Fruit fly (Drosophila melanogaster) whole organism, prepupa: ENCODE data around the gene CG32532.
A peak's percentile ranks its signal among the peaks of the same experiment; 100 is the strongest.

Experiments used
- Blimp-1 ChIP-seq: fragments of 200-800 bp; sonication (Bioruptor generic); optimal IDR thresholded peaks from 3 replicates; lab custom pipeline; 2017; ENCODE audit warnings: missing biosample characterization, missing genetic modification characterization, mild to moderate bottlenecking, moderate library complexity, missing genetic modification reagents
- CG10669 ChIP-seq: fragments of 200-800 bp; sonication (Bioruptor generic); optimal IDR thresholded peaks from 3 replicates; lab custom pipeline; 2018; ENCODE audit warnings: missing biosample characterization, mild to moderate bottlenecking, missing genetic modification characterization, moderate library complexity
- CG11294 ChIP-seq: fragments of 200-800 bp; sonication (Bioruptor generic); IDR thresholded peaks from 2 replicates; pipeline ENCODE4 v1.3.6; 2022; ENCODE audit warnings: missing biosample characterization, missing genetic modification characterization
- CG11902 ChIP-seq: fragments of 200-800 bp; sonication (Bioruptor generic); optimal IDR thresholded peaks from 3 replicates; lab custom pipeline; 2016; ENCODE audit warnings: missing biosample characterization, missing genetic modification characterization
- CG15336 ChIP-seq: fragments of 200-800 bp; sonication (Bioruptor generic); IDR thresholded peaks from 2 replicates; pipeline ENCODE4 v1.3.6; 2022; ENCODE audit warnings: missing biosample characterization, missing genetic modification characterization
- CG3032 ChIP-seq: fragments of 200-800 bp; optimal IDR thresholded peaks from 2 replicates; lab custom pipeline; 2019; ENCODE audit warnings: missing biosample characterization, mild to moderate bottlenecking, missing genetic modification characterization, moderate library complexity
- CG6276 ChIP-seq: fragments of 200-800 bp; sonication (Bioruptor generic); optimal IDR thresholded peaks from 2 replicates; lab custom pipeline; 2017; ENCODE audit warnings: missing biosample characterization, mild to moderate bottlenecking, missing genetic modification characterization
- CG6792 ChIP-seq: fragments of 200-800 bp; sonication (Bioruptor generic); optimal IDR thresholded peaks from 3 replicates; lab custom pipeline; 2016; ENCODE audit warnings: missing biosample characterization, missing genetic modification characterization
- CG6854 ChIP-seq: fragments of 200-800 bp; sonication (Bioruptor generic); optimal IDR thresholded peaks from 2 replicates; lab custom pipeline; 2017; ENCODE audit warnings: missing biosample characterization, mild to moderate bottlenecking, missing genetic modification characterization
- CG8119 ChIP-seq: fragments of 200-800 bp; sonication (Bioruptor generic); IDR thresholded peaks from 3 replicates; pipeline ENCODE4 v1.3.6; 2022; ENCODE audit warnings: missing biosample characterization, missing genetic modification characterization
- CG8319 ChIP-seq: fragments of 200-800 bp; sonication (Bioruptor generic); optimal IDR thresholded peaks from 3 replicates; lab custom pipeline; 2016; ENCODE audit warnings: missing biosample characterization, missing genetic modification characterization
- Hr38 ChIP-seq: sonication (Bioruptor generic); optimal IDR thresholded peaks from 2 replicates; lab custom pipeline; 2016; ENCODE audit warnings: missing biosample characterization, missing genetic modification characterization
- Hr39 ChIP-seq: fragments of 200-800 bp; sonication (Bioruptor generic); optimal IDR thresholded peaks from 2 replicates; lab custom pipeline; 2016; ENCODE audit warnings: missing biosample characterization, missing genetic modification characterization
- OdsH ChIP-seq: fragments of 200-800 bp; sonication (Bioruptor generic); optimal IDR thresholded peaks from 3 replicates; lab custom pipeline; 2016; ENCODE audit warnings: missing biosample characterization, missing genetic modification characterization
- Smox ChIP-seq: fragments of 200-800 bp; sonication (Bioruptor generic); optimal IDR thresholded peaks from 3 replicates; lab custom pipeline; 2016; ENCODE audit warnings: missing biosample characterization, missing genetic modification characterization
- acj6 ChIP-seq: fragments of 200-800 bp; sonication (Bioruptor generic); optimal IDR thresholded peaks from 3 replicates; lab custom pipeline; 2016; ENCODE audit warnings: missing biosample characterization, missing genetic modification characterization
- cyc ChIP-seq: fragments of 200-800 bp; sonication (Bioruptor generic); optimal IDR thresholded peaks from 3 replicates; lab custom pipeline; 2016; ENCODE audit warnings: missing biosample characterization, missing genetic modification characterization
- dsx ChIP-seq: fragments of 200-800 bp; optimal IDR thresholded peaks from 3 replicates; lab custom pipeline; 2019; ENCODE audit warnings: missing biosample characterization, mild to moderate bottlenecking, missing genetic modification characterization, moderate library complexity; ENCODE audit not compliant: poor library complexity, severe bottlenecking
- eg ChIP-seq: fragments of 200-800 bp; sonication (Bioruptor generic); IDR thresholded peaks from 3 replicates; pipeline ENCODE4 v1.3.6; 2022; ENCODE audit warnings: missing biosample characterization, missing genetic modification characterization
- fd59A ChIP-seq: fragments of 200-800 bp; sonication (Bioruptor generic); optimal IDR thresholded peaks from 2 replicates; lab custom pipeline; 2017; ENCODE audit warnings: missing biosample characterization, mild to moderate bottlenecking, missing genetic modification characterization, missing genetic modification reagents
- fkh ChIP-seq: fragments of 200-800 bp; sonication (Bioruptor generic); optimal IDR thresholded peaks from 3 replicates; lab custom pipeline; 2017; ENCODE audit warnings: missing biosample characterization, mild to moderate bottlenecking, missing genetic modification characterization, moderate library complexity
- ss ChIP-seq, 2 experiments: fragments of 200-800 bp; sonication (Bioruptor generic); optimal IDR thresholded peaks; 2 replicates in 1 of 2; 3 replicates in 1 of 2; lab custom pipeline; 2017 to 2018; ENCODE audit warnings: mild to moderate bottlenecking in 2 of 2, missing biosample characterization in 2 of 2, missing genetic modification characterization in 2 of 2, moderate library complexity in 1 of 2

The CG32532 gene

dm6 chrX:19485057-19485456 lies 62.2 kb downstream of the CG32532 start (continued):
- no peak for TF ChIP-seq Blimp-1
- no peak for TF ChIP-seq CG11294
- no peak for TF ChIP-seq fkh
- no peak for TF ChIP-seq Hr38 (GFP tag; lab: Kevin White, UChicago)
- no peak for TF ChIP-seq Smox (GFP tag; lab: Kevin White, UChicago)
- no peak for TF ChIP-seq cyc (GFP tag; lab: Kevin White, UChicago)
- TF ChIP-seq CG3032 (tag; lab: Kevin White, UChicago): peak; percentile 68
- peak; percentile 53; the same call in 2 of the 3 replicates for TF ChIP-seq eg (GFP tag; lab: Robert Waterston, UW)
- peak; percentile 86 to 91 for TF ChIP-seq ss (GFP tag; optimal IDR thresholded peaks at IDR 0.05; lab: Kevin White, UChicago)
- TF ChIP-seq CG15336 (GFP tag; lab: Robert Waterston, UW): peak; percentile 37
- no peak for TF ChIP-seq CG11902 (GFP tag; lab: Kevin White, UChicago)
- TF ChIP-seq dsx (GFP tag; lab: Kevin White, UChicago): peak; percentile 66
- TF ChIP-seq CG6792 (GFP tag; lab: Kevin White, UChicago): no peak
- peak; percentile 37 for TF ChIP-seq CG6854 (GFP tag; lab: Kevin White, UChicago)
- TF ChIP-seq Hr39 (GFP tag; lab: Kevin White, UChicago): no peak
- no peak for TF ChIP-seq CG6276 (GFP tag; lab: Kevin White, UChicago)
- no peak for TF ChIP-seq CG8319 (GFP tag; lab: Kevin White, UChicago)
- TF ChIP-seq CG8119 (GFP tag; lab: Robert Waterston, UW): peak; percentile 56
- peak; percentile 31 for TF ChIP-seq fd59A (GFP tag; lab: Kevin White, UChicago)
- no peak for TF ChIP-seq CG10669 (GFP tag; lab: Kevin White, UChicago)
- TF ChIP-seq OdsH: no peak
- TF ChIP-seq acj6 (GFP tag; lab: Kevin White, UChicago): no peak
